Fruit fly (Drosophila melanogaster): ENCODE measurements around the gene Pus1.

The Pus1 gene

DNA sequence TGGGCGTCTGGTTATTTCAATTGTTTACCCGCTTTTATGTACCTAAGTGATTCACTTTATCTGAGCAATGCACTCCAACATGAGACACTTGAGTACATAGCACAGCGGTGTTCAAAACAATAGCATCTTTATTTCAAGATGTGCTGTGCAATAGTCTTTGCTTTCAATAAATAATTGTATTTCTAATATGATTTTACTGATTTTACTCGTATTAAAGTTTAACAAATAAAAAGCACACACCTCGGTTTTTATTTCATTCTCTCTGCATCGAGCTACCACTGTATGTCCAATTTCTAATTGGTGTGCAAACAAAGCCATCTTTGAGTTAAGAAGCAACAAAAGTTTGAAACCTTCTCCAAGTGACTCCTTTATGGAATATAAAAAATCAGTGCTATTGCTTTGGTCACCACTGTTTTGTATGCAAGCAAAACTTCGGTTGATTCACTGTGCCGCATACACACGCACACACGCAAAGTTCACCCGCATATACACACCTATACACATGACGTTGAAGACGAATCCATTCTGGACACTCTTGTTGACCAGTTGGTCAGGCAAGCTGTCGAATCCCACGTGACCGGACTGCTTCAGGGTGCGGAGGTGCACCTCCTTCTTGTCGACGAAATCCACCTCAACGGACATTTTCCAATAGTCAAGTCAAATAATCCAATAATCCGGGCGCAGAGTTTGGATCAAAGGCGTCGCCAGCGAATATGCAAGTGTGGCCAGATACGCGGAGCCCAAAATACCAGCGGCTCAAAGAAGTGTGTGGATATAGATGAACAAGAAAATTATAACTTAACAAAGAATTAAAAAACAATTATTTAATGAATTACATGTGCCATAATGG, 4.6 kb downstream of the Pus1 start, which contains the start of gene Septin2 (continued):
- TF ChIP-seq Elba2 (GFP tag; optimal IDR thresholded peaks at IDR 0.05) (peak; percentile 79), fu2 (GFP tag; optimal IDR thresholded peaks at IDR 0.05) (peak; percentile 6), CG13424 (tag; optimal IDR thresholded peaks at IDR 0.05) (peak; percentile 80), Usf (GFP tag; optimal IDR thresholded peaks at IDR 0.05) (no peak), z (GFP tag; IDR thresholded peaks at IDR 0.05) (no peak), Atf-2 (GFP tag; optimal IDR thresholded peaks at IDR 0.05) (peak; percentile 49), run (tag; optimal IDR thresholded peaks at IDR 0.05) (peak; percentile 65), ham (GFP tag; IDR thresholded peaks at IDR 0.05) (no peak), scrt (GFP tag; optimal IDR thresholded peaks at IDR 0.05) (peak; percentile 63), tna (GFP tag; IDR thresholded peaks at IDR 0.05; ENCODE audit: partially characterized antibody) (no peak), CG17361 (GFP tag; IDR thresholded peaks at IDR 0.05) (peak; percentile 84), E2f1 (GFP tag; IDR thresholded peaks at IDR 0.05) (peak; percentile 52), Asciz (GFP tag; optimal IDR thresholded peaks at IDR 0.05) (peak; percentile 94), Adf1 (GFP tag; IDR thresholded peaks at IDR 0.05) (no peak), CG1832 (GFP tag; optimal IDR thresholded peaks at IDR 0.05) (no peak), org-1 (GFP tag; optimal IDR thresholded peaks at IDR 0.05) (peak; percentile 82), tup (GFP tag; optimal IDR thresholded peaks at IDR 0.05) (peak; percentile 55), MESR4 (GFP tag; optimal IDR thresholded peaks at IDR 0.05) (peak; percentile 97), Hr78 (GFP tag; optimal IDR thresholded peaks at IDR 0.05) (peak in 1 of 2 experiments; percentile 62), dmrt99B (tag; optimal IDR thresholded peaks at IDR 0.05) (peak; percentile 91), NC2α (GFP tag; optimal IDR thresholded peaks at IDR 0.05) (peak; percentile 46), CG13775 (GFP tag; optimal IDR thresholded peaks at IDR 0.05) (peak; percentile 75), Bdp1 (GFP tag; optimal IDR thresholded peaks at IDR 0.05) (peak; percentile 44), CG13624 (GFP tag; optimal IDR thresholded peaks at IDR 0.05) (peak; percentile 55), oc (tag; optimal IDR thresholded peaks at IDR 0.05) (no peak), CG10321 (GFP tag; IDR thresholded peaks at IDR 0.05) (peak; percentile 47; the same call in 1 of the 2 replicates), CG15073 (GFP tag; optimal IDR thresholded peaks at IDR 0.05) (peak; percentile 50), CG10366 (GFP tag; IDR thresholded peaks at IDR 0.05) (peak; percentile 49; the same call in 1 of the 2 replicates), lola (GFP tag; optimal IDR thresholded peaks at IDR 0.05) (peak in 1 of 3 experiments; percentile 83), gt (GFP tag; IDR thresholded peaks at IDR 0.05) (no peak), Six4 (GFP tag; optimal IDR thresholded peaks at IDR 0.05) (peak; percentile 81), vvl (GFP tag; IDR thresholded peaks at IDR 0.05) (peak; percentile 52; the same call in 1 of the 2 replicates), schlank (tag; optimal IDR thresholded peaks at IDR 0.05) (no peak), hth (optimal IDR thresholded peaks at IDR 0.05) (no peak), NFAT (GFP tag; IDR thresholded peaks at IDR 0.05) (no peak), tio (GFP tag; optimal IDR thresholded peaks at IDR 0.05) (peak; percentile 88), CG9727 (GFP tag; optimal IDR thresholded peaks at IDR 0.05) (peak; percentile 89), YL-1 (GFP tag; optimal IDR thresholded peaks at IDR 0.05) (no peak), Sry-β (GFP tag; optimal IDR thresholded peaks at IDR 0.05) (peak; percentile 36), hb (GFP tag; IDR thresholded peaks at IDR 0.05; ENCODE audit: partially characterized antibody) (no peak), mam (GFP tag; optimal IDR thresholded peaks at IDR 0.05) (peak; percentile 22), CG15696 (tag; optimal IDR thresholded peaks at IDR 0.05) (peak; percentile 70), vfl (GFP tag; optimal IDR thresholded peaks at IDR 0.05) (no peak), CG4617 (GFP tag; optimal IDR thresholded peaks at IDR 0.05; ENCODE audit: borderline replicate concordance) (no peak), CG4282 (GFP tag; optimal IDR thresholded peaks at IDR 0.05) (no peak), inv (GFP tag; IDR thresholded peaks at IDR 0.05; ENCODE audit: partially characterized antibody) (no peak), chinmo (GFP tag; IDR thresholded peaks at IDR 0.05; ENCODE audit: partially characterized antibody) (0 out of 4 replicates have a peak, but pooled peaks have one; percentile 28), jumu (GFP tag; optimal IDR thresholded peaks at IDR 0.05) (peak; percentile 30)

All from whole organism, embryonic.